Fruit fly (Drosophila melanogaster) whole organism, embryonic: ENCODE results near the gene CG3008.

Experiments used
- ATbp ChIP-seq: fragments of 200-800 bp; sonication (Bioruptor generic); optimal IDR thresholded peaks from 2 replicates; lab custom pipeline; 2017; ENCODE audit warnings: missing biosample characterization, mild to moderate bottlenecking, missing genetic modification characterization, missing genetic modification reagents
- B-H1 ChIP-seq: fragments of 200-800 bp; sonication (Bioruptor generic); IDR thresholded peaks from 3 replicates; pipeline ENCODE4 v1.3.6; 2022; ENCODE audit warnings: missing biosample characterization, missing genetic modification characterization
- Bdp1 ChIP-seq: fragments of 200-800 bp; sonication (Bioruptor generic); optimal IDR thresholded peaks from 3 replicates; lab custom pipeline; 2016; ENCODE audit warnings: missing biosample characterization, missing genetic modification characterization
- CG10147 ChIP-seq: fragments of 200-800 bp; sonication (Bioruptor generic); optimal IDR thresholded peaks from 2 replicates; lab custom pipeline; 2019; ENCODE audit warnings: missing biosample characterization, mild to moderate bottlenecking, missing genetic modification characterization, moderate library complexity
- CG11560 ChIP-seq: fragments of 200-800 bp; sonication (Bioruptor generic); IDR thresholded peaks from 3 replicates; pipeline ENCODE4 v1.3.6; 2022; ENCODE audit warnings: missing biosample characterization, missing genetic modification characterization
- CG1233 ChIP-seq: fragments of 200-800 bp; sonication (Bioruptor generic); optimal IDR thresholded peaks from 4 replicates; lab custom pipeline; 2018; ENCODE audit warnings: missing biosample characterization, mild to moderate bottlenecking, missing genetic modification characterization
- CG17186 ChIP-seq: fragments of 200-800 bp; sonication (Bioruptor generic); optimal IDR thresholded peaks from 3 replicates; lab custom pipeline; 2017; ENCODE audit warnings: missing biosample characterization, missing genetic modification reagents, missing genetic modification characterization
- CG18619 ChIP-seq: fragments of 200-800 bp; sonication (Bioruptor generic); optimal IDR thresholded peaks from 3 replicates; lab custom pipeline; 2017; ENCODE audit warnings: missing biosample characterization, mild to moderate bottlenecking, missing genetic modification characterization
- CG2129 ChIP-seq: fragments of 200-800 bp; sonication (Bioruptor generic); IDR thresholded peaks from 2 replicates; pipeline ENCODE4 v1.3.6; 2022; ENCODE audit warnings: missing biosample characterization, missing genetic modification characterization; ENCODE audit not compliant: partially characterized antibody
- CG4328 ChIP-seq: fragments of 200-800 bp; sonication (Bioruptor generic); optimal IDR thresholded peaks from 3 replicates; lab custom pipeline; 2017; ENCODE audit warnings: missing biosample characterization, missing genetic modification reagents, missing genetic modification characterization
- CG6654 ChIP-seq: fragments of 200-800 bp; sonication (Bioruptor generic); optimal IDR thresholded peaks from 2 replicates; lab custom pipeline; 2017; ENCODE audit warnings: missing biosample characterization, mild to moderate bottlenecking, missing genetic modification characterization
- CG6813 ChIP-seq: fragments of 200-800 bp; sonication (Bioruptor generic); optimal IDR thresholded peaks from 2 replicates; lab custom pipeline; 2017; ENCODE audit warnings: missing biosample characterization, missing genetic modification characterization, mild to moderate bottlenecking, moderate library complexity, missing genetic modification reagents
- CG7271 ChIP-seq: fragments of 200-800 bp; sonication (Bioruptor generic); optimal IDR thresholded peaks from 2 replicates; lab custom pipeline; 2018; ENCODE audit warnings: missing biosample characterization, mild to moderate bottlenecking, missing genetic modification characterization, moderate library complexity
- CG7556 ChIP-seq: fragments of 200-800 bp; sonication (Bioruptor generic); optimal IDR thresholded peaks from 2 replicates; lab custom pipeline; 2017; ENCODE audit warnings: missing biosample characterization, mild to moderate bottlenecking, missing genetic modification characterization
- CG8089 ChIP-seq: fragments of 200-800 bp; sonication (Bioruptor generic); optimal IDR thresholded peaks from 3 replicates; lab custom pipeline; 2016; ENCODE audit warnings: missing biosample characterization, missing genetic modification characterization
- CG8944 ChIP-seq: fragments of 200-800 bp; sonication (Bioruptor generic); optimal IDR thresholded peaks from 3 replicates; lab custom pipeline; 2016; ENCODE audit warnings: missing biosample characterization, missing genetic modification characterization
- Chrac-16 ChIP-seq: fragments of 200-800 bp; sonication (Bioruptor generic); optimal IDR thresholded peaks from 3 replicates; lab custom pipeline; 2016; ENCODE audit warnings: missing biosample characterization, missing genetic modification characterization
- CrebB ChIP-seq: fragments of 200-800 bp; sonication (Bioruptor generic); optimal IDR thresholded peaks from 3 replicates; lab custom pipeline; 2018; ENCODE audit warnings: missing biosample characterization, mild to moderate bottlenecking, missing genetic modification characterization
- Dp ChIP-seq: fragments of 200-800 bp; sonication (Bioruptor generic); optimal IDR thresholded peaks from 2 replicates; lab custom pipeline; 2018; ENCODE audit warnings: missing biosample characterization, mild to moderate bottlenecking, missing genetic modification characterization, moderate library complexity
- E2f2 ChIP-seq: fragments of 200-800 bp; sonication (Bioruptor generic); IDR thresholded peaks from 2 replicates; pipeline ENCODE4 v1.3.6; 2022; ENCODE audit warnings: missing biosample characterization, missing genetic modification characterization
- GATAe ChIP-seq: fragments of 200-800 bp; sonication (Bioruptor generic); conservative IDR thresholded peaks from 2 replicates; pipeline ENCODE4 v1.3.6; 2022; ENCODE audit warnings: missing biosample characterization, missing genetic modification characterization
- HLH4C ChIP-seq: fragments of 200-800 bp; sonication (Bioruptor generic); IDR thresholded peaks from 3 replicates; pipeline ENCODE4 v1.3.6; 2022; ENCODE audit warnings: missing biosample characterization, missing genetic modification characterization; ENCODE audit not compliant: partially characterized antibody
- HLHmδ ChIP-seq: fragments of 200-800 bp; sonication (Bioruptor generic); optimal IDR thresholded peaks from 2 replicates; lab custom pipeline; 2018; ENCODE audit warnings: missing biosample characterization, mild to moderate bottlenecking, missing genetic modification characterization, moderate library complexity
- HmgD ChIP-seq: fragments of 200-800 bp; sonication (Bioruptor generic); optimal IDR thresholded peaks from 3 replicates; lab custom pipeline; 2016; ENCODE audit warnings: missing biosample characterization, missing genetic modification characterization
- Hr39 ChIP-seq: fragments of >200 bp; optimal IDR thresholded peaks from 2 replicates; lab custom pipeline; 2017
- Kr ChIP-seq: fragments of 200-800 bp; sonication (Bioruptor generic); optimal IDR thresholded peaks from 2 replicates; lab custom pipeline; 2017; ENCODE audit warnings: missing biosample characterization, mild to moderate bottlenecking, missing genetic modification characterization
- Lhr ChIP-seq: fragments of 200-800 bp; sonication (Bioruptor generic); optimal IDR thresholded peaks from 3 replicates; lab custom pipeline; 2017; ENCODE audit warnings: mild to moderate bottlenecking, missing biosample characterization, missing genetic modification reagents, missing genetic modification characterization
- Nf-YC ChIP-seq: fragments of 200-800 bp; optimal IDR thresholded peaks from 3 replicates; lab custom pipeline; 2019; ENCODE audit warnings: missing biosample characterization, mild to moderate bottlenecking, missing genetic modification characterization, moderate library complexity
- Rx ChIP-seq: fragments of 200-800 bp; sonication (Bioruptor generic); IDR thresholded peaks from 2 replicates; pipeline ENCODE4 v1.3.6; 2022; ENCODE audit warnings: missing biosample characterization, missing genetic modification characterization
- Ssrp ChIP-seq: fragments of 200-800 bp; sonication (Bioruptor generic); optimal IDR thresholded peaks from 2 replicates; lab custom pipeline; 2018; ENCODE audit warnings: missing biosample characterization, mild to moderate bottlenecking, missing genetic modification characterization, moderate library complexity
- ab ChIP-seq: fragments of 200-800 bp; sonication (Bioruptor generic); optimal IDR thresholded peaks from 2 replicates; lab custom pipeline; 2016; ENCODE audit warnings: missing biosample characterization, missing genetic modification characterization
- amos ChIP-seq: fragments of 200-800 bp; sonication (Bioruptor generic); IDR thresholded peaks from 2 replicates; pipeline ENCODE4 v1.3.6; 2022; ENCODE audit warnings: missing biosample characterization, missing genetic modification characterization; ENCODE audit not compliant: partially characterized antibody
- chinmo ChIP-seq: fragments of 200-800 bp; sonication (Bioruptor generic); IDR thresholded peaks from 4 replicates; pipeline ENCODE4 v1.3.6; 2022; ENCODE audit warnings: missing biosample characterization, missing genetic modification characterization; ENCODE audit not compliant: partially characterized antibody
- crc ChIP-seq: fragments of 200-800 bp; sonication (Bioruptor generic); optimal IDR thresholded peaks from 2 replicates; lab custom pipeline; 2016; ENCODE audit warnings: missing biosample characterization, missing genetic modification characterization
- dmrt99B ChIP-seq: fragments of 200-800 bp; sonication (Bioruptor generic); optimal IDR thresholded peaks from 2 replicates; lab custom pipeline; 2018; ENCODE audit warnings: missing biosample characterization, mild to moderate bottlenecking, missing genetic modification characterization, moderate library complexity
- ems ChIP-seq: fragments of 200-800 bp; sonication (Bioruptor generic); optimal IDR thresholded peaks from 3 replicates; lab custom pipeline; 2016; ENCODE audit warnings: missing biosample characterization, missing genetic modification characterization
- eve ChIP-seq, 2 experiments: fragments of >200 bp; optimal IDR thresholded peaks; 2 replicates each; lab custom pipeline; 2017; ENCODE audit warnings: missing biosample characterization in 2 of 2, missing genetic modification characterization in 2 of 2
- fd102C ChIP-seq: fragments of 200-800 bp; sonication (Bioruptor generic); optimal IDR thresholded peaks from 2 replicates; lab custom pipeline; 2018; ENCODE audit warnings: missing biosample characterization, mild to moderate bottlenecking, missing genetic modification characterization, moderate library complexity
- hbn ChIP-seq: fragments of 200-800 bp; sonication (Bioruptor generic); IDR thresholded peaks from 2 replicates; pipeline ENCODE4 v1.3.6; 2022; ENCODE audit warnings: missing biosample characterization, missing genetic modification characterization; ENCODE audit not compliant: partially characterized antibody
- knrl ChIP-seq: fragments of 200-800 bp; sonication (Bioruptor generic); IDR thresholded peaks from 3 replicates; pipeline ENCODE4 v1.3.6; 2022; ENCODE audit warnings: missing biosample characterization, missing genetic modification characterization; ENCODE audit not compliant: partially characterized antibody
- lola ChIP-seq, 3 experiments: fragments of >200 bp in 2 of 3; fragments of 200-800 bp in 1 of 3; sonication (Bioruptor generic) in 1 of 3; optimal IDR thresholded peaks; 2 replicates each; lab custom pipeline; 2017 to 2019; ENCODE audit warnings: missing biosample characterization in 3 of 3, missing genetic modification characterization in 3 of 3, mild to moderate bottlenecking in 1 of 3, moderate library complexity in 1 of 3
- odd ChIP-seq: fragments of 200-800 bp; sonication (Bioruptor generic); optimal IDR thresholded peaks from 2 replicates; lab custom pipeline; 2017; ENCODE audit warnings: missing biosample characterization, mild to moderate bottlenecking, missing genetic modification characterization
- pb ChIP-seq: fragments of 200-800 bp; sonication (Bioruptor generic); optimal IDR thresholded peaks from 3 replicates; lab custom pipeline; 2016; ENCODE audit warnings: missing biosample characterization, missing genetic modification characterization
- pros ChIP-seq: fragments of 200-800 bp; sonication (Bioruptor generic); optimal IDR thresholded peaks from 3 replicates; lab custom pipeline; 2019; ENCODE audit warnings: missing biosample characterization, mild to moderate bottlenecking, missing genetic modification characterization, moderate library complexity
- ro ChIP-seq: fragments of 200-800 bp; sonication (Bioruptor generic); IDR thresholded peaks from 2 replicates; pipeline ENCODE4 v1.3.6; 2022; ENCODE audit warnings: missing biosample characterization, missing genetic modification characterization
- stc ChIP-seq: fragments of 200-800 bp; sonication (Bioruptor generic); IDR thresholded peaks from 2 replicates; pipeline ENCODE4 v1.3.6; 2022; ENCODE audit warnings: missing biosample characterization, missing genetic modification characterization
- twi ChIP-seq: fragments of 200-800 bp; optimal IDR thresholded peaks from 2 replicates; lab custom pipeline; 2019; ENCODE audit warnings: missing biosample characterization, mild to moderate bottlenecking, missing genetic modification characterization, moderate library complexity
- wek ChIP-seq: fragments of 200-800 bp; sonication (Bioruptor generic); optimal IDR thresholded peaks from 3 replicates; lab custom pipeline; 2018; ENCODE audit warnings: missing biosample characterization, mild to moderate bottlenecking, missing genetic modification characterization, moderate library complexity
- zen ChIP-seq: fragments of 200-800 bp; sonication (Bioruptor generic); optimal IDR thresholded peaks from 3 replicates; lab custom pipeline; 2018; ENCODE audit warnings: missing biosample characterization, mild to moderate bottlenecking, missing genetic modification characterization, moderate library complexity

The CG3008 gene

DNA sequence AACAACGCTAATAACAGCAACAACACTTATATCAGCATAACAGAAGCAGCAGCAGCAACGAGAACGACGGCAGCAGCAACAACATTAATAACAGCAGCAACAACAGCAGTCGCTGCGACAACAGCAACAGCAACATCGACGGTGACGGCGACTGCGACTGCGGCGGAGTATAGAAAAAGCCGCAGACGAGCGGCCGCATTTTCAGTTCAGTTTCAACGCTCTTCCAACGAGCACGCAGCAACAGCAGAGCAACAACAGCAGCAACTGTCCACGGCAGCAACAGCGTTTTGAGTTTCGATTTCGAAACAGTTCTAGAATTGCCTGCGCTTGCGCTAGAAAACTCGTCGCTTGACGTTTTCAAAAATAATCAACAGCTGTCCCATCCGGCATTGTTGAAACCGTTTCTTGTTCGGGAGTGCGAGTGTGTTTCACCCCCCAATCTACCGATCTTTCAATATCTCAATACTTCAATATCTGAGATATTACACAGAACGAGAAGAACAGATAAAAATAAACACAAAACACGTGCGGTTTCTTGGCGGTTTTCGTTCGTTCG is 8.9 kb downstream of the CG3008 start, which contains the start of gene CG3036 (continued):
- TF ChIP-seq lola (GFP tag; optimal IDR thresholded peaks at IDR 0.05; lab: Kevin White, UChicago): no peak
- peak; percentile 25 for TF ChIP-seq dmrt99B (tag; lab: Kevin White, UChicago)
- peak; percentile 83 for TF ChIP-seq odd
- peak; percentile 98 for TF ChIP-seq chinmo
- TF ChIP-seq Hr39 (lab: Kevin White, UChicago): no peak
- no peak for TF ChIP-seq HLH4C
- TF ChIP-seq HmgD: peak; percentile 48
- peak; percentile 49 for TF ChIP-seq CG7271 (tag; lab: Kevin White, UChicago)
- no peak for TF ChIP-seq Bdp1 (GFP tag; lab: Kevin White, UChicago)
- TF ChIP-seq wek (GFP tag; lab: Kevin White, UChicago): peak; percentile 4
- TF ChIP-seq stc: peak; percentile 50; the same call in 1 of the 2 replicates
- peak; percentile 50 for TF ChIP-seq pb (GFP tag; lab: Kevin White, UChicago)
- TF ChIP-seq CG4328 (GFP tag; lab: Kevin White, UChicago): no peak
- no peak for TF ChIP-seq zen (tag; lab: Kevin White, UChicago)
- TF ChIP-seq HLHmδ (GFP tag; lab: Kevin White, UChicago): peak; percentile 58
- no peak for TF ChIP-seq Rx (GFP tag; lab: Robert Waterston, UW)
- TF ChIP-seq eve (GFP tag; optimal IDR thresholded peaks at IDR 0.05; lab: Kevin White, UChicago): no peak
- peak; percentile 43 for TF ChIP-seq Kr (GFP tag; lab: Kevin White, UChicago)
- TF ChIP-seq CG1233 (GFP tag; lab: Kevin White, UChicago): no peak
- peak; percentile 30 for TF ChIP-seq pros (GFP tag; lab: Kevin White, UChicago)
- TF ChIP-seq Lhr: no peak
- peak; percentile 39; the same call in 1 of the 3 replicates for TF ChIP-seq B-H1 (GFP tag; lab: Robert Waterston, UW)
- no peak for TF ChIP-seq Dp
- no peak for TF ChIP-seq CG6654
- no peak for TF ChIP-seq CG8944
- no peak for TF ChIP-seq GATAe (GFP tag; lab: Robert Waterston, UW)
- TF ChIP-seq CG18619: no peak
- TF ChIP-seq knrl (GFP tag; lab: Robert Waterston, UW): no peak
- peak; percentile 51 for TF ChIP-seq CrebB (tag; lab: Kevin White, UChicago)
- TF ChIP-seq twi: peak; percentile 43
- no peak for TF ChIP-seq CG2129 (GFP tag; lab: Robert Waterston, UW)
- TF ChIP-seq fd102C (GFP tag; lab: Kevin White, UChicago): peak; percentile 55
- TF ChIP-seq ATbp (GFP tag; lab: Kevin White, UChicago): no peak
- no peak for TF ChIP-seq CG8089
- TF ChIP-seq Nf-YC (tag; lab: Kevin White, UChicago): peak; percentile 28
- no peak for TF ChIP-seq CG11560
- no peak for TF ChIP-seq CG6813 (GFP tag; lab: Kevin White, UChicago)
- peak; percentile 2 for TF ChIP-seq CG10147 (GFP tag; lab: Kevin White, UChicago)
- peak; percentile 56; the same call in 1 of the 2 replicates for TF ChIP-seq amos (GFP tag; lab: Robert Waterston, UW)
- no peak for TF ChIP-seq Chrac-16 (GFP tag; lab: Kevin White, UChicago)
- peak; percentile 4 for TF ChIP-seq ems (GFP tag; lab: Kevin White, UChicago)
- TF ChIP-seq E2f2 (GFP tag; lab: Robert Waterston, UW): peak; percentile 26; the same call in 1 of the 2 replicates
- peak; percentile 42; the same call in 1 of the 2 replicates for TF ChIP-seq hbn
- no peak for TF ChIP-seq ab (GFP tag; lab: Kevin White, UChicago)
- no peak for TF ChIP-seq Ssrp (tag; lab: Kevin White, UChicago)
- TF ChIP-seq CG17186 (GFP tag; lab: Kevin White, UChicago): no peak
- peak; percentile 26 for TF ChIP-seq CG7556 (GFP tag; lab: Kevin White, UChicago)
- no peak for TF ChIP-seq ro
- TF ChIP-seq crc (GFP tag; lab: Kevin White, UChicago): no peak
